Worm (Caenorhabditis elegans): ENCODE data around the gene ric-4.

Gene ric-4

DNA sequence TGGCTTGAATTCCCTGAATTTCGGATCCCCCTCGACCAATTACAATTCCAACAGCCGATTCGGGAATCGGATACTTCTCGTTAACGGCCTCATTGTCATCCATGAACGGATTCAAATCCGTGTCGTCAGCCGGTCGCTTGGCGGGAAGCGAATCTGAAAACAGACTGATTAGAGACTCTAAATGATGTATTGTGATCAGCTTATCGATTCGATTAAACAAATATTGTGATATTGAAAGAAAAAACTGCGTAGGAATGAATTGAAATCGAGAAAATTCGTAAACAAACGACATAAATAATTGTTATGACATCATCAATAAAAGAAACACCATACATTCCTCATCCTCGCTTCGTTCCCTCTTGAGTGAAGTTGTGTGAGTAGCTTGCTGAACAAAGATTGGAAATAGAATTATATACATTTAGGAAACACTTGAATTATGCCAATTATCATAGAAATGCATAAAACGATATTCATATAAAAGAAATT, 32.1 kb downstream of the ric-4 start:
- TF ChIP-seq ztf-29 (GFP tag; IDR thresholded peaks at IDR 0.05) (no peak), klf-2 (GFP tag; conservative IDR thresholded peaks at IDR 0.05) (no peak), ref-1 (GFP tag; conservative IDR thresholded peaks at IDR 0.05) (no peak), ztf-23 (GFP tag; IDR thresholded peaks at IDR 0.05) (no peak), med-1 (GFP tag; optimal IDR thresholded peaks at IDR 0.05; ENCODE audit: insufficient read depth) (no peak), cog-1 (tag; optimal IDR thresholded peaks at IDR 0.05) (no peak), tab-1 (GFP tag; IDR thresholded peaks at IDR 0.05) (no peak)

DNA sequence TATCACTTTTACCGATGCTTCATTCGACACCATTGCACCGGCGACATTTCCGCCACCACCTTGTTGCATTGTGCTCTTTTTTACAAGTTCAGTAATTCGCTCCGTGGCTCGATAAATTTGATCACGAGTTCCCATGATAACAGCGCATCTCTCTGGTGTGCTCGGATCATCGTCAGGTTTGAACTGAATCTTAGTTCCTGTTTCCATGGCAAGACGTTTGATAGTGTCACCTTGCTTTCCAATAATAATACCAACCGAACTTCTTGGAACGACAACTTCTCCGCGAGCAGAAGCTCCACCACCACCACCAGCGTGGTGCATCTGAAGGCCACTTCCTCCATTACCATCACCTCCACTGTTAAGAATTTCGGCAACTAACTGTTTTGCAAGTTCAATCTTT, 32.9 kb downstream of the ric-4 start:
- no peak for TF ChIP-seq med-1 (GFP tag; optimal IDR thresholded peaks at IDR 0.05; ENCODE audit: insufficient read depth)
- TF ChIP-seq tab-1 (GFP tag; IDR thresholded peaks at IDR 0.05), result no peak
- TF ChIP-seq klf-2 (GFP tag; conservative IDR thresholded peaks at IDR 0.05), result no peak
- TF ChIP-seq flt-1 (GFP tag; IDR thresholded peaks at IDR 0.05), result no peak
- TF ChIP-seq T22C8.4 (GFP tag; IDR thresholded peaks at IDR 0.05), result no peak
- TF ChIP-seq ztf-29 (GFP tag; IDR thresholded peaks at IDR 0.05), result no peak
- no peak for TF ChIP-seq cog-1 (tag; optimal IDR thresholded peaks at IDR 0.05)
- TF ChIP-seq ztf-23 (GFP tag; IDR thresholded peaks at IDR 0.05), result no peak
- no peak for TF ChIP-seq ref-1 (GFP tag; conservative IDR thresholded peaks at IDR 0.05)

ce11 chrV:10233330-10233729, 36.8 kb downstream of the ric-4 start, which contains the start of gene str-182:
Gene str-182, minus strand, starts transcription at chrV:10233430.
- TF ChIP-seq ztf-23 (GFP tag; IDR thresholded peaks at IDR 0.05), result no peak
- no peak for TF ChIP-seq flt-1 (GFP tag; IDR thresholded peaks at IDR 0.05)
- no peak for TF ChIP-seq cog-1 (tag; optimal IDR thresholded peaks at IDR 0.05)
- TF ChIP-seq med-1 (GFP tag; optimal IDR thresholded peaks at IDR 0.05; ENCODE audit: insufficient read depth), result no peak
- no peak for TF ChIP-seq T22C8.4 (GFP tag; IDR thresholded peaks at IDR 0.05)

DNA sequence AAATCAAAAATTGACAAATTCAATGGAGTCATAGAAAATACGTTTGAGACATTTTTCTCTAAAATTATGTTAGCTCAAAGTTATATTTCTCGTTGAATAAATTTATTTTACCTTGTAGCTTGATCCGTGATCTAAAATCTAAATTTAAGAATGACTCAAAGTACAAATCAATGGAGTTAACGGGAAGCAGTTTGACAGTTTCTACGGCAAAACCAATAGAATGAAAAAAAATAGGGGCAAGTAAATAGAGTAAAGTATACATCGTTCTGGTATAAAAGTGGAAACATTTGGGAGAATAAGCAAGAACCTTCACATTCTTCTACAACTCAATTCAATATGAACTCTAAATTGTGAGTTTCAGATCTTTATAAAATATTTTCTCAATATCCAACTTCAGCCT, 39.2 kb downstream of the ric-4 start, which contains the start of gene fipr-6:
TSS of gene fipr-6 (plus strand) at position 301 of the 400 bp plus-strand sequence.
- TF ChIP-seq ztf-23 (GFP tag; IDR thresholded peaks at IDR 0.05), result no peak
- no peak for TF ChIP-seq flt-1 (GFP tag; IDR thresholded peaks at IDR 0.05)
- TF ChIP-seq T22C8.4 (GFP tag; IDR thresholded peaks at IDR 0.05), result no peak
- TF ChIP-seq cog-1 (tag; optimal IDR thresholded peaks at IDR 0.05), result no peak
- no peak for TF ChIP-seq tab-1 (GFP tag; IDR thresholded peaks at IDR 0.05)
- no peak for TF ChIP-seq klf-2 (GFP tag; conservative IDR thresholded peaks at IDR 0.05)
- no peak for TF ChIP-seq ztf-29 (GFP tag; IDR thresholded peaks at IDR 0.05)

- TF ChIP-seq ztf-29 (GFP tag; IDR thresholded peaks at IDR 0.05), result no peak
- no peak for TF ChIP-seq cog-1 (tag; optimal IDR thresholded peaks at IDR 0.05)
These were observed 40.8 kb downstream of the ric-4 start, which contains the start of the genes pyt-1 and fipr-7 for ce11 chrV:10229222-10229879. Gene pyt-1, minus strand, starts transcription at chrV:10229322. Gene fipr-7, plus strand, starts transcription at chrV:10229829.

ce11 chrV:10228360-10228759, 41.8 kb downstream of the ric-4 start, which contains the start of gene fipr-4:
Gene fipr-4, minus strand, starts transcription at chrV:10228460.
- TF ChIP-seq tab-1 (GFP tag; IDR thresholded peaks at IDR 0.05) (no peak), ref-1 (GFP tag; conservative IDR thresholded peaks at IDR 0.05) (no peak), T22C8.4 (GFP tag; IDR thresholded peaks at IDR 0.05) (no peak), med-1 (GFP tag; optimal IDR thresholded peaks at IDR 0.05; ENCODE audit: insufficient read depth) (no peak), ztf-23 (GFP tag; IDR thresholded peaks at IDR 0.05) (no peak), cog-1 (tag; optimal IDR thresholded peaks at IDR 0.05) (no peak), ztf-29 (GFP tag; IDR thresholded peaks at IDR 0.05) (no peak), klf-2 (GFP tag; conservative IDR thresholded peaks at IDR 0.05) (no peak), flt-1 (GFP tag; IDR thresholded peaks at IDR 0.05) (no peak)

DNA sequence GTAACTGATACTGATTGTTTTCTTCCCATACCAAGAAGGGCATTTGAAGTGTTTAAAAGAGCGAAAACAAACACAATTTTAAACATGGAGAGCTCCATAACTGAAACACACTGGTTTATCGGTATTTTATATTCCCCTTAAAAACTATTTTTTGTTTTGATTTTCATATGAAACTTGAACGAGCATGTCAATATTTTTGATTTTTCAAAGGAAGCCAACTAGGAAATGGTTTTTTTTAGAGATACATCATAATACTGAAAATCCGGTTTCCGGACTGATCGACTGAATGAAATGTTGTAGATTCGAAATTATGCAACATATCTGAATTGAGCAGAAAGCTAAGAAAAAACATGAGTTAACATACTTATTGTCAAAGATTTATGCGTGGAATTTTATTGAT, 42.8 kb downstream of the ric-4 start, which contains the start of gene ttr-19:
TSS of gene ttr-19 (minus strand) at position 101 of the 400 bp plus-strand sequence.
- TF ChIP-seq ref-1 (GFP tag; conservative IDR thresholded peaks at IDR 0.05) (no peak), ztf-23 (GFP tag; IDR thresholded peaks at IDR 0.05) (no peak), flt-1 (GFP tag; IDR thresholded peaks at IDR 0.05) (no peak), T22C8.4 (GFP tag; IDR thresholded peaks at IDR 0.05) (no peak), tab-1 (GFP tag; IDR thresholded peaks at IDR 0.05) (no peak), cog-1 (tag; optimal IDR thresholded peaks at IDR 0.05) (no peak), med-1 (GFP tag; optimal IDR thresholded peaks at IDR 0.05; ENCODE audit: insufficient read depth) (no peak), ztf-29 (GFP tag; IDR thresholded peaks at IDR 0.05) (no peak), klf-2 (GFP tag; conservative IDR thresholded peaks at IDR 0.05) (no peak)

ce11 chrV:10225610-10226009, 44.5 kb downstream of the ric-4 start, which contains the start of gene daf-36:
Gene daf-36, minus strand, starts transcription at chrV:10225710.
- no peak for TF ChIP-seq ztf-23 (GFP tag; IDR thresholded peaks at IDR 0.05)
- TF ChIP-seq T22C8.4 (GFP tag; IDR thresholded peaks at IDR 0.05), result no peak
- no peak for TF ChIP-seq flt-1 (GFP tag; IDR thresholded peaks at IDR 0.05)
- TF ChIP-seq ref-1 (GFP tag; conservative IDR thresholded peaks at IDR 0.05), result no peak
- no peak for TF ChIP-seq med-1 (GFP tag; optimal IDR thresholded peaks at IDR 0.05; ENCODE audit: insufficient read depth)
- no peak for TF ChIP-seq ztf-29 (GFP tag; IDR thresholded peaks at IDR 0.05)
- no peak for TF ChIP-seq tab-1 (GFP tag; IDR thresholded peaks at IDR 0.05)
- TF ChIP-seq cog-1 (tag; optimal IDR thresholded peaks at IDR 0.05), result no peak
- no peak for TF ChIP-seq klf-2 (GFP tag; conservative IDR thresholded peaks at IDR 0.05)

ce11 chrV:10224619-10225018, 45.5 kb downstream of the ric-4 start:
- TF ChIP-seq tab-1 (GFP tag; IDR thresholded peaks at IDR 0.05) (no peak), T22C8.4 (GFP tag; IDR thresholded peaks at IDR 0.05) (no peak), klf-2 (GFP tag; conservative IDR thresholded peaks at IDR 0.05) (no peak), ztf-29 (GFP tag; IDR thresholded peaks at IDR 0.05) (no peak), med-1 (GFP tag; optimal IDR thresholded peaks at IDR 0.05; ENCODE audit: insufficient read depth) (no peak), ref-1 (GFP tag; conservative IDR thresholded peaks at IDR 0.05) (no peak), cog-1 (tag; optimal IDR thresholded peaks at IDR 0.05) (no peak), flt-1 (GFP tag; IDR thresholded peaks at IDR 0.05) (no peak)

ce11 chrV:10222007-10222406, 48.1 kb downstream of the ric-4 start, which contains the start of gene C12D8.20:
Gene C12D8.20, plus strand, starts transcription at chrV:10222307.
- no peak for TF ChIP-seq tab-1 (GFP tag; IDR thresholded peaks at IDR 0.05)
- no peak for TF ChIP-seq cog-1 (tag; optimal IDR thresholded peaks at IDR 0.05)
- no peak for TF ChIP-seq ztf-23 (GFP tag; IDR thresholded peaks at IDR 0.05)
- no peak for TF ChIP-seq ref-1 (GFP tag; conservative IDR thresholded peaks at IDR 0.05)
- TF ChIP-seq ztf-29 (GFP tag; IDR thresholded peaks at IDR 0.05), result no peak
- TF ChIP-seq flt-1 (GFP tag; IDR thresholded peaks at IDR 0.05), result no peak
- no peak for TF ChIP-seq T22C8.4 (GFP tag; IDR thresholded peaks at IDR 0.05)
- TF ChIP-seq klf-2 (GFP tag; conservative IDR thresholded peaks at IDR 0.05), result no peak
- TF ChIP-seq med-1 (GFP tag; optimal IDR thresholded peaks at IDR 0.05; ENCODE audit: insufficient read depth), result no peak

Data from whole organism, midembryonic.